Worm (Caenorhabditis elegans): Measurements from ENCODE around the gene sel-8.

The sel-8 gene

ce11 chrIII:3619621-3620261 is 7.2 kb downstream of the sel-8 start (continued):
- no peak for TF ChIP-seq F52B5.7 (tag; optimal IDR thresholded peaks at IDR 0.05)
- peak; percentile 57; the same call in 1 of the 2 replicates for TF ChIP-seq zfh-2 (GFP tag; conservative IDR thresholded peaks at IDR 0.05)
- no peak for TF ChIP-seq Y53G8AR.9 (GFP tag; conservative IDR thresholded peaks at IDR 0.05)
- TF ChIP-seq B0019.2 (GFP tag; conservative IDR thresholded peaks at IDR 0.05), result no peak
- TF ChIP-seq nhr-80 (tag; optimal IDR thresholded peaks at IDR 0.05), result peak; percentile 90
- peak; percentile 91 for TF ChIP-seq madf-10 (tag; optimal IDR thresholded peaks at IDR 0.05)
- no peak for TF ChIP-seq ekl-4 (GFP tag; IDR thresholded peaks at IDR 0.05)
- no peak for TF ChIP-seq ztf-26 (tag; optimal IDR thresholded peaks at IDR 0.05)
- TF ChIP-seq ztf-18 (tag; optimal IDR thresholded peaks at IDR 0.05), result peak; percentile 13
- no peak for TF ChIP-seq mes-4 (tag; optimal IDR thresholded peaks at IDR 0.05)
- TF ChIP-seq Y53F4B.3 (GFP tag; IDR thresholded peaks at IDR 0.05), result no peak
- TF ChIP-seq F37B4.10 (GFP tag; IDR thresholded peaks at IDR 0.05), result no peak
- peak; percentile 89 for TF ChIP-seq hmg-1.2 (GFP tag; IDR thresholded peaks at IDR 0.05)
- TF ChIP-seq F55B11.4 (tag; optimal IDR thresholded peaks at IDR 0.05; ENCODE audit: borderline replicate concordance, insufficient read depth), result no peak
- no peak for TF ChIP-seq C17E4.6 (GFP tag; IDR thresholded peaks at IDR 0.05)
- TF ChIP-seq tbp1 (GFP tag; optimal IDR thresholded peaks at IDR 0.05), result peak; percentile 6
- no peak for TF ChIP-seq athp-1 (tag; optimal IDR thresholded peaks at IDR 0.05)

ce11 chrIII:3612882-3613479 is 14.0 kb downstream of the sel-8 start:
- peak; percentile 47; the same call in 1 of the 2 replicates for TF ChIP-seq nfyb-1 (GFP tag; IDR thresholded peaks at IDR 0.05)
- no peak for TF ChIP-seq F39B2.1 (GFP tag; IDR thresholded peaks at IDR 0.05)

- TF ChIP-seq him-1 (tag; optimal IDR thresholded peaks at IDR 0.05) (no peak), pbrm-1 (GFP tag; IDR thresholded peaks at IDR 0.05) (peak; percentile 33; the same call in 1 of the 2 replicates)
These were observed 14.6 kb downstream of the sel-8 start for ce11 chrIII:3612387-3612786.

- peak; percentile 67 for TF ChIP-seq zfh-2 (GFP tag; conservative IDR thresholded peaks at IDR 0.05)
- TF ChIP-seq egl-44 (GFP tag; IDR thresholded peaks at IDR 0.05), result no peak
- no peak for TF ChIP-seq D2030.7 (GFP tag; IDR thresholded peaks at IDR 0.05)
These were observed 21.3 kb downstream of the sel-8 start for ce11 chrIII:3605681-3606080.

- peak; percentile 37; the same call in 1 of the 2 replicates for TF ChIP-seq dox-1 (GFP tag; IDR thresholded peaks at IDR 0.05)
- peak; percentile 77 for TF ChIP-seq hmg-1.2 (GFP tag; IDR thresholded peaks at IDR 0.05)
- TF ChIP-seq F37B4.10 (GFP tag; IDR thresholded peaks at IDR 0.05), result no peak
- TF ChIP-seq zfh-2 (GFP tag; conservative IDR thresholded peaks at IDR 0.05), result peak; percentile 52
These were observed 25.7 kb downstream of the sel-8 start for ce11 chrIII:3601271-3601670.

- TF ChIP-seq aptf-3 (GFP tag; IDR thresholded peaks at IDR 0.05), result no peak
- TF ChIP-seq nfyb-1 (GFP tag; IDR thresholded peaks at IDR 0.05), result peak; percentile 68; the same call in 1 of the 2 replicates
These were observed 32.3 kb downstream of the sel-8 start for ce11 chrIII:3594681-3595080.

- TF ChIP-seq tlf-1 (GFP tag; optimal IDR thresholded peaks at IDR 0.05) (no peak), unc-62 (GFP tag; optimal IDR thresholded peaks at IDR 0.05) (no peak), sptf-2 (GFP tag; optimal IDR thresholded peaks at IDR 0.05) (no peak), attf-5 (GFP tag; optimal IDR thresholded peaks at IDR 0.05) (no peak), hrde-1 (tag; optimal IDR thresholded peaks at IDR 0.05; ENCODE audit: borderline replicate concordance) (no peak), lag-1 (GFP tag; IDR thresholded peaks at IDR 0.05) (no peak), ama-1 (optimal IDR thresholded peaks at IDR 0.05) (no peak), ama-1 (GFP tag; optimal IDR thresholded peaks at IDR 0.05) (no peak), unc-130 (GFP tag; optimal IDR thresholded peaks at IDR 0.05) (no peak)
These were observed 36.6 kb downstream of the sel-8 start, which contains the start of gene ptp-1 for ce11 chrIII:3590365-3590764. Gene ptp-1, plus strand, starts transcription at chrIII:3590722.

Measured in whole organism, young adult.